Worm (Caenorhabditis elegans) whole organism, young adult: ENCODE measurements around the gene F25H9.7.
A peak's percentile ranks its signal among the peaks of the same experiment; 100 is the strongest.

Experiments used
- F22D6.2 ChIP-seq: sonication (generic microtip); optimal IDR thresholded peaks from 2 replicates; lab custom pipeline; 2016; ENCODE audit warnings: mild to moderate bottlenecking, missing genetic modification characterization, missing compliant biosample characterization
- F39B2.1 ChIP-seq: fragments of 200-800 bp; sonication (Bioruptor generic); IDR thresholded peaks from 2 replicates; pipeline ENCODE4 v1.3.6; 2022; ENCODE audit warnings: missing genetic modification reagents, missing genetic modification characterization, missing compliant biosample characterization
- K12H6.12 ChIP-seq: fragments of 200-800 bp; sonication (Bioruptor generic); optimal IDR thresholded peaks from 2 replicates; lab custom pipeline; 2018; ENCODE audit warnings: mild to moderate bottlenecking, missing genetic modification characterization, missing compliant biosample characterization
- T07F8.4 ChIP-seq: sonication (generic microtip); optimal IDR thresholded peaks from 2 replicates; lab custom pipeline; 2016; ENCODE audit warnings: mild to moderate bottlenecking, missing genetic modification characterization, moderate library complexity, missing compliant biosample characterization
- T26A5.8 ChIP-seq: sonication (generic microtip); optimal IDR thresholded peaks from 2 replicates; lab custom pipeline; 2016; ENCODE audit warnings: missing genetic modification characterization, missing compliant biosample characterization
- Y67H2A.10 ChIP-seq: fragments of 200-800 bp; sonication (Bioruptor generic); conservative IDR thresholded peaks from 2 replicates; pipeline ENCODE4 v1.3.6; 2022; ENCODE audit warnings: missing genetic modification reagents, missing genetic modification characterization, missing compliant biosample characterization
- Y95B8A.8 ChIP-seq: fragments of 200-800 bp; sonication (Bioruptor generic); IDR thresholded peaks from 2 replicates; pipeline ENCODE4 v1.3.6; 2022; ENCODE audit warnings: missing genetic modification reagents, missing genetic modification characterization, missing compliant biosample characterization
- ZK185.1 ChIP-seq: sonication (generic microtip); optimal IDR thresholded peaks from 2 replicates; lab custom pipeline; 2016; ENCODE audit warnings: mild to moderate bottlenecking, missing genetic modification characterization, missing compliant biosample characterization; ENCODE audit not compliant: poor library complexity, severe bottlenecking
- aptf-3 ChIP-seq: fragments of 200-800 bp; sonication (Bioruptor generic); IDR thresholded peaks from 2 replicates; pipeline ENCODE4 v1.3.6; 2022; ENCODE audit warnings: missing genetic modification characterization, missing compliant biosample characterization
- atf-7 ChIP-seq: sonication (generic microtip); optimal IDR thresholded peaks from 2 replicates; lab custom pipeline; 2017; ENCODE audit warnings: mild to moderate bottlenecking, missing genetic modification characterization, missing compliant biosample characterization
- athp-1 ChIP-seq: sonication (generic microtip); optimal IDR thresholded peaks from 2 replicates; lab custom pipeline; 2017; ENCODE audit warnings: mild to moderate bottlenecking, missing genetic modification characterization, missing compliant biosample characterization
- attf-6 ChIP-seq: fragments of 200-800 bp; sonication (Bioruptor generic); IDR thresholded peaks from 2 replicates; pipeline ENCODE4 v1.3.6; 2022; ENCODE audit warnings: missing genetic modification reagents, missing genetic modification characterization, missing compliant biosample characterization
- bed-1 ChIP-seq: fragments of 200-800 bp; sonication (Bioruptor generic); IDR thresholded peaks from 2 replicates; pipeline ENCODE4 v1.3.6; 2022; ENCODE audit warnings: missing genetic modification reagents, missing genetic modification characterization, missing compliant biosample characterization
- bed-2 ChIP-seq: fragments of 200-800 bp; sonication (Bioruptor generic); IDR thresholded peaks from 2 replicates; pipeline ENCODE4 v1.3.6; 2022; ENCODE audit warnings: missing genetic modification reagents, missing genetic modification characterization, missing compliant biosample characterization
- cebp-1 ChIP-seq, 2 experiments: fragments of 200-800 bp in 1 of 2; sonication (Bioruptor generic) in 1 of 2; sonication (generic microtip) in 1 of 2; IDR thresholded peaks in 1 of 2; optimal IDR thresholded peaks in 1 of 2; 2 replicates each; pipeline versions ENCODE4 v1.3.6 to Lab custom; 2017 to 2022; ENCODE audit warnings: missing compliant biosample characterization in 2 of 2, missing genetic modification characterization in 2 of 2, mild to moderate bottlenecking in 1 of 2, missing genetic modification reagents in 1 of 2, moderate library complexity in 1 of 2
- cebp-2 ChIP-seq: fragments of 200-800 bp; sonication (Bioruptor generic); IDR thresholded peaks from 2 replicates; pipeline ENCODE4 v1.3.6; 2022; ENCODE audit warnings: missing genetic modification characterization, missing compliant biosample characterization
- ceh-27 ChIP-seq: fragments of 200-800 bp; sonication (Bioruptor generic); optimal IDR thresholded peaks from 2 replicates; lab custom pipeline; 2018; ENCODE audit warnings: mild to moderate bottlenecking, missing genetic modification characterization, moderate library complexity, missing compliant biosample characterization
- ceh-40 ChIP-seq: fragments of 200-800 bp; sonication (Bioruptor generic); IDR thresholded peaks from 2 replicates; pipeline ENCODE4 v1.3.6; 2022; ENCODE audit warnings: missing genetic modification characterization, missing compliant biosample characterization
- ceh-79 ChIP-seq: sonication (generic microtip); optimal IDR thresholded peaks from 2 replicates; lab custom pipeline; 2017; ENCODE audit warnings: mild to moderate bottlenecking, missing genetic modification characterization, missing compliant biosample characterization
- ceh-91 ChIP-seq: fragments of 200-800 bp; sonication (Bioruptor generic); IDR thresholded peaks from 2 replicates; pipeline ENCODE4 v1.3.6; 2022; ENCODE audit warnings: missing genetic modification reagents, missing genetic modification characterization, missing compliant biosample characterization
- dpl-1 ChIP-seq: fragments of 150-350 bp; optimal IDR thresholded peaks from 2 replicates; lab custom pipeline; 2014; ENCODE audit warnings: missing biosample characterization, missing genetic modification reagents, missing genetic modification characterization
- efl-1 ChIP-seq: fragments of 150-350 bp; optimal IDR thresholded peaks from 2 replicates; lab custom pipeline; 2014; ENCODE audit warnings: missing biosample characterization, missing genetic modification reagents, missing genetic modification characterization
- egl-44 ChIP-seq: fragments of 200-800 bp; sonication (Bioruptor generic); IDR thresholded peaks from 2 replicates; pipeline ENCODE4 v1.3.6; 2022; ENCODE audit warnings: missing genetic modification reagents, missing genetic modification characterization, missing compliant biosample characterization
- fkh-3 ChIP-seq: sonication (generic microtip); optimal IDR thresholded peaks from 2 replicates; lab custom pipeline; 2016; ENCODE audit warnings: mild to moderate bottlenecking, missing genetic modification characterization, missing compliant biosample characterization
- him-1 ChIP-seq: sonication (generic microtip); optimal IDR thresholded peaks from 2 replicates; lab custom pipeline; 2016; ENCODE audit warnings: missing genotype, missing genetic modification reagents, missing genetic modification characterization, missing compliant biosample characterization
- hlh-12 ChIP-seq: sonication (generic microtip); optimal IDR thresholded peaks from 2 replicates; lab custom pipeline; 2016; ENCODE audit warnings: missing genetic modification characterization, missing compliant biosample characterization
- hsf-1 ChIP-seq: fragments of 200-800 bp; sonication (Bioruptor generic); IDR thresholded peaks from 2 replicates; pipeline ENCODE4 v1.3.6; 2022; ENCODE audit warnings: missing genetic modification reagents, missing genetic modification characterization, missing compliant biosample characterization
- lin-26 ChIP-seq: fragments of 200-800 bp; sonication (Bioruptor generic); IDR thresholded peaks from 2 replicates; pipeline ENCODE4 v1.3.6; 2022; ENCODE audit warnings: missing genetic modification reagents, missing genetic modification characterization, missing compliant biosample characterization
- madf-3 ChIP-seq: fragments of 200-800 bp; sonication (Bioruptor generic); IDR thresholded peaks from 2 replicates; pipeline ENCODE4 v1.3.6; 2022; ENCODE audit warnings: missing genetic modification reagents, missing genetic modification characterization, missing compliant biosample characterization
- madf-6 ChIP-seq: fragments of 200-800 bp; sonication (Bioruptor generic); IDR thresholded peaks from 2 replicates; pipeline ENCODE4 v1.3.6; 2022; ENCODE audit warnings: missing genetic modification reagents, missing genetic modification characterization, missing compliant biosample characterization
- mcd-1 ChIP-seq: fragments of 200-800 bp; sonication (Bioruptor generic); IDR thresholded peaks from 2 replicates; pipeline ENCODE4 v1.3.6; 2022; ENCODE audit warnings: missing genetic modification reagents, missing genetic modification characterization, missing compliant biosample characterization
- nfya-1 ChIP-seq: sonication (generic microtip); optimal IDR thresholded peaks from 2 replicates; lab custom pipeline; 2017; ENCODE audit warnings: antibody characterized with exemption, missing compliant biosample characterization, missing genetic modification characterization, borderline replicate concordance; ENCODE audit not compliant: insufficient read depth
- nfya-2 ChIP-seq: fragments of 200-800 bp; sonication (Bioruptor generic); IDR thresholded peaks from 2 replicates; pipeline ENCODE4 v1.3.6; 2022; ENCODE audit warnings: missing genetic modification reagents, missing genetic modification characterization, missing compliant biosample characterization
- pbrm-1 ChIP-seq: fragments of 200-800 bp; sonication (Bioruptor generic); IDR thresholded peaks from 2 replicates; pipeline ENCODE4 v1.3.6; 2022; ENCODE audit warnings: missing genetic modification reagents, missing genetic modification characterization, missing compliant biosample characterization
- pha-4 ChIP-seq: fragments of 150-350 bp; sonication (generic microtip); optimal IDR thresholded peaks from 2 replicates; lab custom pipeline; 2014; ENCODE audit warnings: missing biosample characterization, missing genetic modification reagents, missing genetic modification characterization
- repo-1 ChIP-seq: sonication (generic microtip); optimal IDR thresholded peaks from 2 replicates; lab custom pipeline; 2017; ENCODE audit warnings: mild to moderate bottlenecking, missing genetic modification characterization, missing compliant biosample characterization
- rpc-1 ChIP-seq, 2 experiments: fragments of 150-350 bp in 1 of 2; sonication (generic microtip) in 1 of 2; optimal IDR thresholded peaks; 2 replicates each; lab custom pipeline; 2014 to 2018; ENCODE audit warnings: missing biosample characterization in 1 of 2, missing genetic modification characterization in 1 of 2, missing genetic modification reagents in 1 of 2, missing genotype in 1 of 2
- snpc-3.4 ChIP-seq: sonication (generic microtip); optimal IDR thresholded peaks from 2 replicates; lab custom pipeline; 2017; ENCODE audit warnings: missing genetic modification characterization, mild to moderate bottlenecking, missing compliant biosample characterization, antibody characterized with exemption, moderate library complexity, missing genotype, missing genetic modification reagents
- snpc-4 ChIP-seq, 5 experiments: fragments of 150-350 bp in 1 of 5; sonication (generic microtip) in 4 of 5; optimal IDR thresholded peaks; 2 replicates each; lab custom pipeline; 2014 to 2018; ENCODE audit warnings: missing genetic modification characterization in 5 of 5, missing biosample characterization in 3 of 5, antibody characterized with exemption in 2 of 5, mild to moderate bottlenecking in 2 of 5, missing compliant biosample characterization in 2 of 5, missing genotype in 2 of 5, moderate library complexity in 2 of 5, missing genetic modification reagents in 1 of 5
- somi-1 ChIP-seq: fragments of 200-800 bp; sonication (Bioruptor generic); optimal IDR thresholded peaks from 2 replicates; lab custom pipeline; 2018; ENCODE audit warnings: mild to moderate bottlenecking, missing genetic modification characterization, missing compliant biosample characterization
- sptf-2 ChIP-seq: fragments of 200-800 bp; sonication (Bioruptor generic); optimal IDR thresholded peaks from 2 replicates; lab custom pipeline; 2018; ENCODE audit warnings: mild to moderate bottlenecking, missing genetic modification characterization, missing compliant biosample characterization
- tbp1 ChIP-seq: fragments of 200-800 bp; sonication (Bioruptor generic); optimal IDR thresholded peaks from 2 replicates; lab custom pipeline; 2018; ENCODE audit warnings: mild to moderate bottlenecking, missing genetic modification characterization, missing compliant biosample characterization
- unc-130 ChIP-seq: sonication (generic microtip); optimal IDR thresholded peaks from 2 replicates; lab custom pipeline; 2016; ENCODE audit warnings: missing genetic modification reagents, missing genetic modification characterization, missing compliant biosample characterization
- unc-62 ChIP-seq: fragments of 150-350 bp; optimal IDR thresholded peaks from 2 replicates; lab custom pipeline; 2014; ENCODE audit warnings: missing biosample characterization, missing genetic modification reagents, missing genetic modification characterization
- ztf-18 ChIP-seq: sonication (generic microtip); optimal IDR thresholded peaks from 2 replicates; lab custom pipeline; 2016; ENCODE audit warnings: missing genotype, mild to moderate bottlenecking, missing genetic modification characterization, missing compliant biosample characterization
- ztf-28 ChIP-seq: fragments of 200-800 bp; sonication (Bioruptor generic); IDR thresholded peaks from 2 replicates; pipeline ENCODE4 v1.3.6; 2022; ENCODE audit warnings: missing genetic modification reagents, missing genetic modification characterization, missing compliant biosample characterization

The F25H9.7 gene

DNA sequence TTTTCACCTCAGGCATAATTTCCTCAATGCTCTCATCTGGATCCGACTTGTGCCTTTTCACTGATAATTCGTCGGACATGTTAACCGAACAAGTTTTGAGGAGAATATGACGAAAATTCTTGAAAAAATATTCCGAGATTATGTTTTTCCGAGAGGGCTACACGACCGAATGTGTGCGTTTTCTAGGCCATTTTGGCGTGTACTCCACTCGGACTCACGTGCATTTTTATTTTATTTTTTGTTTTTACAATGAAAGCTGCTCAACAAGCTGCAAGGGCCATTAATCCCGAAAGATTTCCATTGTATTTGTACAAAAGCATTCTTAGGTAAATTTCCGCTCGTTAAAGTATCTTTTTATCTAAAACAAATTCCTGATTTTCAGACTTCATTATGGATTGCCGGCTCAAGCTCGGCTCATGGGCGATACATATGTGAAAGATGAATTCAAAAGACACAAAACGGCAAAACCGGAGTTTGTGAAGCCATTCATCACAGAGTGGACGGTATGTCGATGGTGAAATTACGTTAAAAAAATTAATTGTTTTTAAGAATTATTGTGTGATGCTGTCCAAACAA lies at the start of gene F25H9.7, which contains the start of gene F25H9.6:
F25H9.7 (plus strand) TSS at position 187 of the 576 bp plus-strand sequence.
F25H9.6 (minus strand) TSS at position 172 of the 576 bp plus-strand sequence.
- TF ChIP-seq nfya-1 (tag; lab: Kevin White, UChicago) (no peak), T07F8.4 (tag; lab: Kevin White, UChicago) (no peak), madf-6 (GFP tag; lab: Robert Waterston, UW) (peak; percentile 79), pbrm-1 (peak; percentile 70; the same call in 1 of the 2 replicates), madf-3 (GFP tag; lab: Robert Waterston, UW) (no peak; the same call in 1 of the 2 replicates), ZK185.1 (tag; lab: Kevin White, UChicago) (peak; percentile 95), nfya-2 (GFP tag; lab: Robert Waterston, UW) (no peak), athp-1 (tag; lab: Kevin White, UChicago) (peak; percentile 79), dpl-1 (GFP tag; lab: Kevin White, UChicago) (no peak), ceh-27 (GFP tag; lab: Kevin White, UChicago) (peak; percentile 95), T26A5.8 (tag; lab: Kevin White, UChicago) (no peak), lin-26 (GFP tag; lab: Robert Waterston, UW) (no peak), hlh-12 (tag; lab: Kevin White, UChicago) (no peak), egl-44 (GFP tag; lab: Robert Waterston, UW) (peak; percentile 53; the same call in 1 of the 2 replicates), rpc-1 (optimal IDR thresholded peaks at IDR 0.05; lab: Kevin White, UChicago) (no peak), rpc-1 (tag; optimal IDR thresholded peaks at IDR 0.05; lab: Kevin White, UChicago) (no peak), attf-6 (GFP tag; lab: Robert Waterston, UW) (peak; percentile 66), ceh-40 (0 out of 2 replicates have a peak, but pooled peaks have one; percentile 36), F39B2.1 (GFP tag; lab: Robert Waterston, UW) (0 out of 2 replicates have a peak, but pooled peaks have one; percentile 45), snpc-4 (GFP tag; optimal IDR thresholded peaks at IDR 0.05; lab: Kevin White, UChicago) (no peak), snpc-4 (tag; optimal IDR thresholded peaks at IDR 0.05; lab: Kevin White, UChicago) (peak in 1 of 4 experiments; percentile 54), ztf-18 (tag; lab: Kevin White, UChicago) (peak; percentile 12), somi-1 (GFP tag; lab: Kevin White, UChicago) (peak; percentile 53), ceh-91 (GFP tag; lab: Robert Waterston, UW) (peak; percentile 51; the same call in 1 of the 2 replicates), mcd-1 (GFP tag; lab: Robert Waterston, UW) (peak; percentile 82), hsf-1 (peak; percentile 60; the same call in 1 of the 2 replicates), F22D6.2 (tag; lab: Kevin White, UChicago) (peak; percentile 76), repo-1 (tag; lab: Kevin White, UChicago) (peak; percentile 58), cebp-1 (GFP tag; IDR thresholded peaks at IDR 0.05; lab: Robert Waterston, UW) (peak; percentile 25; the same call in 1 of the 2 replicates), cebp-1 (tag; optimal IDR thresholded peaks at IDR 0.05; lab: Kevin White, UChicago) (peak; percentile 62), unc-130 (GFP tag; lab: Kevin White, UChicago) (peak; percentile 96), fkh-3 (tag; lab: Kevin White, UChicago) (no peak), Y67H2A.10 (GFP tag; lab: Robert Waterston, UW) (0 out of 2 replicates have a peak, but pooled peaks have one; percentile 45), tbp1 (GFP tag; lab: Kevin White, UChicago) (peak; percentile 58), ztf-28 (GFP tag; lab: Robert Waterston, UW) (0 out of 2 replicates have a peak, but pooled peaks have one; percentile 70), atf-7 (tag; lab: Kevin White, UChicago) (peak; percentile 44), K12H6.12 (peak; percentile 92), efl-1 (GFP tag; lab: Kevin White, UChicago) (no peak), bed-2 (GFP tag; lab: Robert Waterston, UW) (peak; percentile 91; the same call in 1 of the 2 replicates), him-1 (tag; lab: Kevin White, UChicago) (peak; percentile 86), unc-62 (no peak), pha-4 (no peak), Y95B8A.8 (no peak), bed-1 (GFP tag; lab: Robert Waterston, UW) (0 out of 2 replicates have a peak, but pooled peaks have one; percentile 37), aptf-3 (GFP tag; lab: Robert Waterston, UW) (no peak), snpc-3.4 (tag; lab: Kevin White, UChicago) (peak; percentile 51), ceh-79 (tag; lab: Kevin White, UChicago) (peak; percentile 49), cebp-2 (GFP tag; lab: Robert Waterston, UW) (no peak), sptf-2 (GFP tag; lab: Kevin White, UChicago) (no peak)
